Fruit fly (Drosophila melanogaster) whole organism, embryonic: ENCODE results near the gene CG14174.

Experiments used
- Awh ChIP-seq: fragments of 200-800 bp; sonication (Bioruptor generic); IDR thresholded peaks from 2 replicates; pipeline ENCODE4, ENCODE4 v1.3.6; 2022; ENCODE audit warnings: missing biosample characterization, missing genetic modification characterization
- BEAF-32 ChIP-seq: fragments of 200-800 bp; sonication (Bioruptor generic); optimal IDR thresholded peaks from 3 replicates; lab custom pipeline; 2017; ENCODE audit warnings: missing biosample characterization, missing genetic modification characterization, mild to moderate bottlenecking, moderate library complexity, missing genetic modification reagents
- CG10274 ChIP-seq: fragments of 200-800 bp; sonication (Bioruptor generic); optimal IDR thresholded peaks from 3 replicates; lab custom pipeline; 2017; ENCODE audit warnings: missing biosample characterization, mild to moderate bottlenecking, missing genetic modification characterization
- CG10431 ChIP-seq: fragments of 200-800 bp; sonication (Bioruptor generic); optimal IDR thresholded peaks from 3 replicates; lab custom pipeline; 2018; ENCODE audit warnings: missing biosample characterization, mild to moderate bottlenecking, missing genetic modification characterization
- CG11696 ChIP-seq: fragments of 200-800 bp; sonication (Bioruptor generic); IDR thresholded peaks from 2 replicates; pipeline ENCODE4 v1.3.6; 2022; ENCODE audit warnings: missing biosample characterization, missing genetic modification characterization
- CG12299 ChIP-seq: fragments of 200-800 bp; sonication (Bioruptor generic); optimal IDR thresholded peaks from 2 replicates; lab custom pipeline; 2018; ENCODE audit warnings: missing biosample characterization, mild to moderate bottlenecking, missing genetic modification characterization
- CG12391 ChIP-seq: fragments of 200-800 bp; sonication (Bioruptor generic); optimal IDR thresholded peaks from 3 replicates; lab custom pipeline; 2018; ENCODE audit warnings: missing biosample characterization, mild to moderate bottlenecking, missing genetic modification characterization, moderate library complexity
- CG13775 ChIP-seq: fragments of 200-800 bp; sonication (Bioruptor generic); optimal IDR thresholded peaks from 3 replicates; lab custom pipeline; 2017; ENCODE audit warnings: missing biosample characterization, mild to moderate bottlenecking, missing genetic modification characterization
- CG14710 ChIP-seq: fragments of 200-800 bp; sonication (Bioruptor generic); optimal IDR thresholded peaks from 3 replicates; lab custom pipeline; 2019; ENCODE audit warnings: missing biosample characterization, mild to moderate bottlenecking, missing genetic modification characterization, moderate library complexity
- CG18262 ChIP-seq: fragments of 200-800 bp; optimal IDR thresholded peaks from 3 replicates; lab custom pipeline; 2019; ENCODE audit warnings: missing biosample characterization, mild to moderate bottlenecking, missing genetic modification characterization, moderate library complexity
- CG3065 ChIP-seq: fragments of 200-800 bp; sonication (Bioruptor generic); optimal IDR thresholded peaks from 2 replicates; lab custom pipeline; 2016; ENCODE audit warnings: missing biosample characterization, missing genetic modification characterization
- CG33213 ChIP-seq: fragments of 200-800 bp; sonication (Bioruptor generic); optimal IDR thresholded peaks from 3 replicates; lab custom pipeline; 2016; ENCODE audit warnings: missing biosample characterization, missing genetic modification characterization
- CG4360 ChIP-seq: fragments of 200-800 bp; sonication (Bioruptor generic); IDR thresholded peaks from 2 replicates; pipeline ENCODE4 v1.3.6; 2022; ENCODE audit warnings: missing biosample characterization, missing genetic modification characterization
- CG6272 ChIP-seq: fragments of 200-800 bp; sonication (Bioruptor generic); IDR thresholded peaks from 2 replicates; pipeline ENCODE4 v1.3.6; 2022; ENCODE audit warnings: missing biosample characterization, missing genetic modification characterization
- CG7357 ChIP-seq: fragments of 200-800 bp; sonication (Bioruptor generic); IDR thresholded peaks from 3 replicates; pipeline ENCODE4 v1.3.6; 2022; ENCODE audit warnings: missing biosample characterization, missing genetic modification characterization
- CG9727 ChIP-seq: fragments of 200-800 bp; sonication (Bioruptor generic); optimal IDR thresholded peaks from 3 replicates; lab custom pipeline; 2017; ENCODE audit warnings: missing biosample characterization, mild to moderate bottlenecking, missing genetic modification characterization
- CG9876 ChIP-seq: fragments of 200-800 bp; sonication (Bioruptor generic); optimal IDR thresholded peaks from 2 replicates; lab custom pipeline; 2016; ENCODE audit warnings: missing biosample characterization, missing genetic modification characterization
- CG9932 ChIP-seq: fragments of 200-800 bp; sonication (Bioruptor generic); IDR thresholded peaks from 2 replicates; pipeline ENCODE4 v1.3.6; 2022; ENCODE audit warnings: missing biosample characterization, missing genetic modification characterization
- Chrac-16 ChIP-seq: fragments of 200-800 bp; sonication (Bioruptor generic); optimal IDR thresholded peaks from 3 replicates; lab custom pipeline; 2016; ENCODE audit warnings: missing biosample characterization, missing genetic modification characterization
- CoRest ChIP-seq: fragments of 200-800 bp; sonication (Bioruptor generic); optimal IDR thresholded peaks from 3 replicates; lab custom pipeline; 2018; ENCODE audit warnings: missing biosample characterization, mild to moderate bottlenecking, missing genetic modification characterization, moderate library complexity
- Dfd ChIP-seq, 2 experiments: fragments of >200 bp; optimal IDR thresholded peaks; 2 replicates each; lab custom pipeline; 2017; ENCODE audit warnings: missing biosample characterization in 2 of 2, missing genetic modification characterization in 2 of 2
- ERR ChIP-seq: fragments of 200-800 bp; sonication (Bioruptor generic); optimal IDR thresholded peaks from 2 replicates; lab custom pipeline; 2016; ENCODE audit warnings: missing biosample characterization, missing genetic modification characterization
- Fer1 ChIP-seq: fragments of 200-800 bp; sonication (Bioruptor generic); optimal IDR thresholded peaks from 2 replicates; lab custom pipeline; 2017; ENCODE audit warnings: missing biosample characterization, mild to moderate bottlenecking, missing genetic modification characterization
- Neu2 ChIP-seq: fragments of 200-800 bp; sonication (Bioruptor generic); optimal IDR thresholded peaks from 3 replicates; lab custom pipeline; 2016; ENCODE audit warnings: missing biosample characterization, missing genetic modification characterization, borderline replicate concordance
- Nf-YA ChIP-seq: fragments of 200-800 bp; sonication (Bioruptor generic); IDR thresholded peaks from 2 replicates; pipeline ENCODE4 v1.3.6; 2022; ENCODE audit warnings: missing biosample characterization, missing genetic modification characterization
- Nf-YB ChIP-seq: fragments of 200-800 bp; sonication (Bioruptor generic); optimal IDR thresholded peaks from 3 replicates; lab custom pipeline; 2019; ENCODE audit warnings: missing biosample characterization, mild to moderate bottlenecking, missing genetic modification characterization, moderate library complexity
- Oli ChIP-seq: fragments of 200-800 bp; sonication (Bioruptor generic); optimal IDR thresholded peaks from 2 replicates; lab custom pipeline; 2018; ENCODE audit warnings: missing biosample characterization, mild to moderate bottlenecking, missing genetic modification characterization, moderate library complexity
- Ptx1 ChIP-seq: fragments of 200-800 bp; sonication (Bioruptor generic); IDR thresholded peaks from 2 replicates; pipeline ENCODE4 v1.3.6; 2022; ENCODE audit warnings: missing biosample characterization, missing genetic modification characterization
- Usf ChIP-seq: fragments of 200-800 bp; sonication (Bioruptor generic); optimal IDR thresholded peaks from 2 replicates; lab custom pipeline; 2017; ENCODE audit warnings: missing genotype, missing biosample characterization, missing genetic modification characterization
- al ChIP-seq: fragments of 200-800 bp; sonication (Bioruptor generic); IDR thresholded peaks from 2 replicates; pipeline ENCODE4 v1.3.6; 2022; ENCODE audit warnings: missing biosample characterization, missing genetic modification characterization
- bbx ChIP-seq: fragments of 200-800 bp; sonication (Bioruptor generic); IDR thresholded peaks from 2 replicates; pipeline ENCODE4 v1.3.6; 2022; ENCODE audit warnings: missing biosample characterization, missing genetic modification characterization; ENCODE audit not compliant: partially characterized antibody
- cato ChIP-seq: fragments of 200-800 bp; sonication (Bioruptor generic); optimal IDR thresholded peaks from 2 replicates; lab custom pipeline; 2016; ENCODE audit warnings: missing biosample characterization, missing genetic modification characterization, borderline replicate concordance
- danr ChIP-seq: fragments of 200-800 bp; sonication (Bioruptor generic); IDR thresholded peaks from 2 replicates; pipeline ENCODE4 v1.3.6; 2022; ENCODE audit warnings: missing biosample characterization, missing genetic modification characterization
- exex ChIP-seq: fragments of 200-800 bp; sonication (Bioruptor generic); optimal IDR thresholded peaks from 4 replicates; lab custom pipeline; 2018; ENCODE audit warnings: missing biosample characterization, mild to moderate bottlenecking, missing genetic modification characterization, moderate library complexity
- fd3F ChIP-seq: fragments of 200-800 bp; sonication (Bioruptor generic); optimal IDR thresholded peaks from 2 replicates; lab custom pipeline; 2018; ENCODE audit warnings: missing biosample characterization, mild to moderate bottlenecking, missing genetic modification characterization, moderate library complexity
- h ChIP-seq: fragments of >200 bp; optimal IDR thresholded peaks from 2 replicates; lab custom pipeline; 2017
- hb ChIP-seq: fragments of 200-800 bp; sonication (Bioruptor generic); IDR thresholded peaks from 3 replicates; pipeline ENCODE4 v1.3.6; 2022; ENCODE audit warnings: missing biosample characterization, missing genetic modification characterization; ENCODE audit not compliant: partially characterized antibody
- jigr1 ChIP-seq: fragments of 200-800 bp; sonication (Bioruptor generic); IDR thresholded peaks from 3 replicates; pipeline ENCODE4 v1.3.6; 2022; ENCODE audit warnings: missing biosample characterization, missing genetic modification characterization
- jing ChIP-seq: fragments of 200-800 bp; sonication (Bioruptor generic); optimal IDR thresholded peaks from 2 replicates; lab custom pipeline; 2018; ENCODE audit warnings: missing biosample characterization, mild to moderate bottlenecking, missing genetic modification characterization
- klu ChIP-seq: fragments of 200-800 bp; sonication (Bioruptor generic); IDR thresholded peaks from 2 replicates; pipeline ENCODE4 v1.3.6; 2022; ENCODE audit warnings: missing biosample characterization, missing genetic modification characterization
- luna ChIP-seq: fragments of 200-800 bp; sonication (Bioruptor generic); optimal IDR thresholded peaks from 2 replicates; lab custom pipeline; 2016; ENCODE audit warnings: missing biosample characterization, missing genetic modification characterization
- onecut ChIP-seq: fragments of 200-800 bp; sonication (Bioruptor generic); IDR thresholded peaks from 2 replicates; pipeline ENCODE4 v1.3.6; 2022; ENCODE audit warnings: missing biosample characterization, missing genetic modification characterization
- ranshi ChIP-seq: fragments of 200-800 bp; sonication (Bioruptor generic); IDR thresholded peaks from 2 replicates; pipeline ENCODE4 v1.3.6; 2022; ENCODE audit warnings: missing biosample characterization, missing genetic modification characterization
- sens-2 ChIP-seq: fragments of 200-800 bp; sonication (Bioruptor generic); IDR thresholded peaks from 2 replicates; pipeline ENCODE4 v1.3.6; 2022; ENCODE audit warnings: missing biosample characterization, missing genetic modification characterization
- sima ChIP-seq: fragments of 200-800 bp; sonication (Bioruptor generic); optimal IDR thresholded peaks from 2 replicates; lab custom pipeline; 2016; ENCODE audit warnings: missing biosample characterization, missing genetic modification characterization
- slou ChIP-seq: fragments of 200-800 bp; sonication (Bioruptor generic); optimal IDR thresholded peaks from 3 replicates; lab custom pipeline; 2016; ENCODE audit warnings: missing biosample characterization, missing genetic modification characterization
- sob ChIP-seq: fragments of 200-800 bp; sonication (Bioruptor generic); IDR thresholded peaks from 2 replicates; pipeline ENCODE4 v1.3.6; 2022; ENCODE audit warnings: missing biosample characterization, missing genetic modification characterization
- wdn ChIP-seq: fragments of 200-800 bp; sonication (Bioruptor generic); IDR thresholded peaks from 2 replicates; pipeline ENCODE4 v1.3.6; 2022; ENCODE audit warnings: missing biosample characterization, missing genetic modification characterization
- zen2 ChIP-seq: fragments of 200-800 bp; sonication (Bioruptor generic); IDR thresholded peaks from 3 replicates; pipeline ENCODE4 v1.3.6; 2022; ENCODE audit warnings: missing biosample characterization, missing genetic modification characterization; ENCODE audit not compliant: partially characterized antibody

Gene CG14174

dm6 chr3L:9696650-9697526 is 22.2 kb upstream of the CG14174 start, which contains the start of gene Prps (continued):
- TF ChIP-seq Nf-YA (GFP tag; lab: Robert Waterston, UW), result no peak; the same call in 1 of the 2 replicates
- TF ChIP-seq CG9727 (GFP tag; lab: Kevin White, UChicago), result peak; percentile 50
- TF ChIP-seq Ptx1 (GFP tag; lab: Robert Waterston, UW), result peak; percentile 76
- TF ChIP-seq h (lab: Kevin White, UChicago), result no peak
- TF ChIP-seq onecut (GFP tag; lab: Robert Waterston, UW), result peak; percentile 79
- TF ChIP-seq fd3F (GFP tag; lab: Kevin White, UChicago), result peak; percentile 37
- peak; percentile 82 for TF ChIP-seq CG33213 (GFP tag; lab: Kevin White, UChicago)
- no peak for TF ChIP-seq cato (GFP tag; lab: Kevin White, UChicago)
- no peak for TF ChIP-seq klu (GFP tag; lab: Robert Waterston, UW)
- peak; percentile 83 for TF ChIP-seq Fer1 (GFP tag; lab: Kevin White, UChicago)
- no peak for TF ChIP-seq jigr1
- peak; percentile 73 for TF ChIP-seq CG11696 (GFP tag; lab: Robert Waterston, UW)
- peak; percentile 8 for TF ChIP-seq slou (GFP tag; lab: Kevin White, UChicago)
- TF ChIP-seq jing (GFP tag; lab: Kevin White, UChicago), result peak; percentile 36
- peak; percentile 7 for TF ChIP-seq Nf-YB (GFP tag; lab: Kevin White, UChicago)
- peak; percentile 72 for TF ChIP-seq ERR (GFP tag; lab: Kevin White, UChicago)
- peak; percentile 75 for TF ChIP-seq CG12299 (tag; lab: Kevin White, UChicago)
- TF ChIP-seq bbx (GFP tag; lab: Robert Waterston, UW), result no peak
- peak; percentile 51 for TF ChIP-seq CG13775 (GFP tag; lab: Kevin White, UChicago)
- TF ChIP-seq wdn, result peak; percentile 48; the same call in 1 of the 2 replicates
- TF ChIP-seq Chrac-16, result peak; percentile 63
- TF ChIP-seq hb (GFP tag; lab: Robert Waterston, UW), result no peak
- peak; percentile 34 for TF ChIP-seq CG14710
- peak; percentile 84 for TF ChIP-seq sob (GFP tag; lab: Robert Waterston, UW)
- peak; percentile 46; the same call in 1 of the 2 replicates for TF ChIP-seq CG6272 (GFP tag; lab: Robert Waterston, UW)
- no peak for TF ChIP-seq Neu2 (GFP tag; lab: Kevin White, UChicago)
- peak; percentile 60; the same call in 1 of the 3 replicates for TF ChIP-seq CG7357 (GFP tag; lab: Robert Waterston, UW)
- peak; percentile 69 for TF ChIP-seq CoRest (tag; lab: Kevin White, UChicago)
- TF ChIP-seq CG12391, result peak; percentile 66
- TF ChIP-seq CG4360 (GFP tag; lab: Robert Waterston, UW), result peak; percentile 36; the same call in 1 of the 2 replicates
- TF ChIP-seq BEAF-32 (GFP tag; lab: Kevin White, UChicago), result no peak
- no peak for TF ChIP-seq CG10431
- TF ChIP-seq Oli (tag; lab: Kevin White, UChicago), result peak; percentile 30
- peak; percentile 60 for TF ChIP-seq exex (tag; lab: Kevin White, UChicago)
- peak; percentile 35 for TF ChIP-seq CG9876
- peak; percentile 85 for TF ChIP-seq ranshi
- no peak for TF ChIP-seq Usf
- TF ChIP-seq CG9932 (GFP tag; lab: Robert Waterston, UW), result peak; percentile 83
- TF ChIP-seq sima, result no peak
- no peak for TF ChIP-seq CG10274 (GFP tag; lab: Kevin White, UChicago)
- TF ChIP-seq al (GFP tag; lab: Robert Waterston, UW), result peak; percentile 64; the same call in 1 of the 2 replicates
- peak; percentile 71 for TF ChIP-seq CG18262 (tag; lab: Kevin White, UChicago)
- TF ChIP-seq danr, result no peak
- peak; percentile 58 for TF ChIP-seq sens-2 (GFP tag; lab: Robert Waterston, UW)
- TF ChIP-seq CG3065 (GFP tag; lab: Kevin White, UChicago), result peak; percentile 3
- no peak for TF ChIP-seq Dfd (GFP tag; optimal IDR thresholded peaks at IDR 0.05; lab: Kevin White, UChicago)
- peak; percentile 48 for TF ChIP-seq luna (GFP tag; lab: Kevin White, UChicago)
- TF ChIP-seq zen2, result no peak
- TF ChIP-seq Awh (GFP tag; lab: Robert Waterston, UW), result peak; percentile 82
